Fruit fly (Drosophila melanogaster) whole organism, adult: Measurements from ENCODE around the gene CG11317.

Experiments used
- CG11617 ChIP-seq: fragments of 200-800 bp; sonication (Bioruptor generic); optimal IDR thresholded peaks from 2 replicates; lab custom pipeline; 2017; ENCODE audit warnings: mild to moderate bottlenecking, missing biosample characterization, missing genetic modification reagents, missing genetic modification characterization
- CG12768 ChIP-seq: fragments of 200-800 bp; sonication (Bioruptor generic); optimal IDR thresholded peaks from 2 replicates; lab custom pipeline; 2017; ENCODE audit warnings: missing biosample characterization, missing genetic modification characterization, mild to moderate bottlenecking, moderate library complexity, missing genetic modification reagents
- CG14711 ChIP-seq: fragments of 200-800 bp; sonication (Bioruptor generic); optimal IDR thresholded peaks from 2 replicates; lab custom pipeline; 2018; ENCODE audit warnings: missing biosample characterization, mild to moderate bottlenecking, missing genetic modification characterization, moderate library complexity
- CG1620 ChIP-seq: fragments of 200-800 bp; sonication (Bioruptor generic); optimal IDR thresholded peaks from 2 replicates; lab custom pipeline; 2016; ENCODE audit warnings: missing biosample characterization, missing genetic modification characterization
- CG33017 ChIP-seq: fragments of 200-800 bp; sonication (Bioruptor generic); optimal IDR thresholded peaks from 2 replicates; lab custom pipeline; 2018; ENCODE audit warnings: missing biosample characterization, mild to moderate bottlenecking, missing genetic modification characterization, moderate library complexity
- CG5204 ChIP-seq: fragments of 200-800 bp; sonication (Bioruptor generic); optimal IDR thresholded peaks from 2 replicates; lab custom pipeline; 2016; ENCODE audit warnings: missing biosample characterization, missing genetic modification characterization
- CG7045 ChIP-seq: fragments of 200-800 bp; sonication (Bioruptor generic); optimal IDR thresholded peaks from 2 replicates; lab custom pipeline; 2017; ENCODE audit warnings: missing biosample characterization, mild to moderate bottlenecking, missing genetic modification characterization
- CG7101 ChIP-seq: fragments of 200-800 bp; sonication (Bioruptor generic); optimal IDR thresholded peaks from 2 replicates; lab custom pipeline; 2018; ENCODE audit warnings: missing biosample characterization, mild to moderate bottlenecking, missing genetic modification characterization, moderate library complexity
- Clk ChIP-seq: fragments of 200-800 bp; sonication (Bioruptor generic); optimal IDR thresholded peaks from 2 replicates; lab custom pipeline; 2017; ENCODE audit warnings: missing biosample characterization, missing genetic modification characterization
- Crg-1 ChIP-seq: fragments of 200-800 bp; sonication (Bioruptor generic); optimal IDR thresholded peaks from 2 replicates; lab custom pipeline; 2016; ENCODE audit warnings: missing biosample characterization, missing genetic modification characterization
- Hr96 ChIP-seq: fragments of 200-800 bp; sonication (Bioruptor generic); optimal IDR thresholded peaks from 2 replicates; lab custom pipeline; 2016; ENCODE audit warnings: missing biosample characterization, missing genetic modification characterization
- Mnt ChIP-seq: fragments of 200-800 bp; sonication (Bioruptor generic); optimal IDR thresholded peaks from 2 replicates; lab custom pipeline; 2016; ENCODE audit warnings: missing biosample characterization, mild to moderate bottlenecking, missing genetic modification characterization
- bab1 ChIP-seq: fragments of 200-800 bp; sonication (Bioruptor generic); optimal IDR thresholded peaks from 3 replicates; lab custom pipeline; 2019; ENCODE audit warnings: missing biosample characterization, mild to moderate bottlenecking, missing genetic modification characterization, moderate library complexity
- cic ChIP-seq: fragments of 200-800 bp; sonication (Bioruptor generic); optimal IDR thresholded peaks from 2 replicates; lab custom pipeline; 2017; ENCODE audit warnings: missing biosample characterization, mild to moderate bottlenecking, missing genetic modification characterization, moderate library complexity
- cnc ChIP-seq, 2 experiments: fragments of >200 bp; optimal IDR thresholded peaks; 2 replicates each; lab custom pipeline; 2017
- kay ChIP-seq: fragments of 200-800 bp; sonication (Bioruptor generic); peaks from one replicate; lab custom pipeline; 2016; ENCODE audit warnings: missing biosample characterization, missing genetic modification characterization, borderline replicate concordance
- ovo ChIP-seq: fragments of 200-800 bp; sonication (Bioruptor generic); optimal IDR thresholded peaks from 2 replicates; lab custom pipeline; 2016; ENCODE audit warnings: missing biosample characterization, missing genetic modification characterization
- pad ChIP-seq: fragments of 200-800 bp; sonication (Bioruptor generic); optimal IDR thresholded peaks from 3 replicates; lab custom pipeline; 2017; ENCODE audit warnings: missing biosample characterization, missing genetic modification characterization, mild to moderate bottlenecking, moderate library complexity, missing genetic modification reagents
- tj ChIP-seq: fragments of 200-800 bp; sonication (Bioruptor generic); optimal IDR thresholded peaks from 3 replicates; lab custom pipeline; 2017; ENCODE audit warnings: missing biosample characterization, mild to moderate bottlenecking, missing genetic modification characterization, moderate library complexity
- toe ChIP-seq: fragments of 200-800 bp; sonication (Bioruptor generic); optimal IDR thresholded peaks from 2 replicates; lab custom pipeline; 2016; ENCODE audit warnings: missing biosample characterization, missing genetic modification characterization

Gene CG11317

DNA sequence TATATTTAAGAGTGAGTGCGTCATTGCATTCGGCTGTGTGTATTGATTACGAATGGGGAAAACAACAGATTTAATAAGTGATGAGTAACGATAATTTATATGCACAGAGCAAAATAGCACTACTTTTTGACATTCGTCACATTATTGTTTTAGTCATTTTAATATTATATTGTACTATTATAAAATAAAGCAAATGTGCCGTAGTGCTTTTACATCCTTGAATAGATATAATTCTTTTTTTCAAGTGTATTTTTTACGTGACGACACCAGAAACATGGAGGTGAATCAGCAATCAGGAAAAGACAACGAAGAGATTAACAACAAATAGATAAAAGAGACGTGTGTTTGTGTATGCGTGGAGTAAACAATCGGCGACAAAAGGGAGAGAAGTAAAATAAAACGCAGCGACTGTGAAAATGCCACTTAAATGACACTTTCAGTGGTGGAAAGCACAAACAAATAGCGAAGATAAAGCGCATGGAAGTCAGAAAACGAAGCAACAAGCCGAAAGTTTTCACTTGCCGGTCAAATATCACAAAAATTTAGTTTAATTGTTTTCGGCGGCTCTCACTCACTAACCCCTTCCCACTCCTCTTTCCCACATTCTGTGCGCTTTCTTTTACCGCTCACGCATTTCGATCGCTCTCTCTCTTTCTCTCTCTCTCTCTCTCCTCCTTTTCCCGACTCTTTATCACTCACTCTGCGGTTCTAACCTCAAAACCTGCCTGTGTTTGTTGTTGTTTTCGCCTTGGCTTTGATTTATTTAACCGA lies 37.9 kb downstream of the CG11317 start:
- TF ChIP-seq cnc (optimal IDR thresholded peaks at IDR 0.05; lab: Kevin White, UChicago) (no peak), CG1620 (GFP tag; lab: Kevin White, UChicago) (no peak), kay (GFP tag; lab: Kevin White, UChicago) (peak; percentile 99), CG11617 (GFP tag; lab: Kevin White, UChicago) (peak; percentile 77), CG7101 (tag; lab: Kevin White, UChicago) (peak; percentile 80), Clk (peak; percentile 68), Crg-1 (GFP tag; lab: Kevin White, UChicago) (no peak), Mnt (GFP tag; lab: Kevin White, UChicago) (no peak), CG14711 (tag; lab: Kevin White, UChicago) (peak; percentile 80), CG12768 (GFP tag; lab: Kevin White, UChicago) (peak; percentile 81), Hr96 (GFP tag; lab: Kevin White, UChicago) (peak; percentile 17), CG7045 (GFP tag; lab: Kevin White, UChicago) (peak; percentile 83), pad (no peak), CG5204 (GFP tag; lab: Kevin White, UChicago) (no peak), ovo (no peak), cic (peak; percentile 68), bab1 (peak; percentile 83), CG33017 (tag; lab: Kevin White, UChicago) (peak; percentile 79), tj (GFP tag; lab: Kevin White, UChicago) (peak; percentile 78), toe (no peak)

- TF ChIP-seq Hr96 (GFP tag; lab: Kevin White, UChicago) = no peak
- no peak for TF ChIP-seq Crg-1 (GFP tag; lab: Kevin White, UChicago)
- TF ChIP-seq CG1620 (GFP tag; lab: Kevin White, UChicago) = peak; percentile 9
- no peak for TF ChIP-seq ovo
- no peak for TF ChIP-seq toe
- no peak for TF ChIP-seq cic
- no peak for TF ChIP-seq CG12768 (GFP tag; lab: Kevin White, UChicago)
- TF ChIP-seq CG7101 (tag; lab: Kevin White, UChicago) = peak; percentile 3
- no peak for TF ChIP-seq CG14711 (tag; lab: Kevin White, UChicago)
- no peak for TF ChIP-seq CG7045 (GFP tag; lab: Kevin White, UChicago)
- TF ChIP-seq bab1 = peak; percentile 40
Observed at dm6 chr3R:31053784-31054221, 43.3 kb downstream of the CG11317 start, which contains the start of gene Chchd3. Chchd3 (minus strand) TSS chr3R:31053915.

DNA sequence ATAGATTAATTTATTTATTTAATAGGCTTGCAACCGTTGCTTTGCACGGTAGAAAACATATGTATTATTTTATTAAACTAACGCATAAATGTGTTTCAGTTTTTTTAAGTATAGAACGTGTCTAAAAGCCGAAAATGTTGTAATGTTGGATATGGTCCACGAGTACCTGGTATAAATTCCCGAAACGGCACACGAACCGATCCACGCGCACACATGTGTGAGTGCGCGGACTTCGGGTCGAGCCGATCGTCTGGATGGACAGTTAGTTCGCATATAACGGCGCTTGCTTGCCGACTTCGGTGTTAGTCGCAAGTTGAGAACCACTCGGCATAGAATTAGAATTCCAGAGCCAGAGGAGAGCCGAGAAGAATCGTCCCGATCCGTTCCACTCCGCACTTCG lies 48.5 kb downstream of the CG11317 start, which contains the start of gene Alp4:
TSS of gene Alp4 (plus strand) at position 301 of the 400 bp plus-strand sequence.
- TF ChIP-seq tj (GFP tag; lab: Kevin White, UChicago) = no peak
- no peak for TF ChIP-seq CG7045 (GFP tag; lab: Kevin White, UChicago)
- TF ChIP-seq bab1 = no peak
- no peak for TF ChIP-seq Crg-1 (GFP tag; lab: Kevin White, UChicago)
- no peak for TF ChIP-seq Mnt (GFP tag; lab: Kevin White, UChicago)

DNA sequence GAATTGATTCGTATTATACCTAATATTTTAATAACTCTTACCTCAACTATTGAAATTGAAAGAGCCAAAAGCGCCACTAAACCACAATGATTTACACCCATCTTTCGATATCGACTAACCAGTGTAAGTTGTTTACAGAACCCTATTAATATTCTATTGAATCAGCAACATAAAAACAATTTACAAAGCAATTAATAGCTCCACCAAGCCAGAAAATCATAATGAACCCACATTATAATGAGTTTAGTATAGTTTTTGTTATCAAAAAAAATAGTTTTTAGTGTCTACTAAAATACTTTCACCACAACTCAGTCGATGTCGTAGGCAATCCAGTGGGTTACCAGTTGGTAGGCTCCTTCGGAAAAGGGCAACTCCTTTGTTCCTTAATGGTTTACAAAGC lies 52.1 kb downstream of the CG11317 start, which contains the start of gene CG33920:
TSS of gene CG33920 (minus strand) at position 101 of the 400 bp plus-strand sequence.
- TF ChIP-seq bab1 = no peak
- no peak for TF ChIP-seq CG14711 (tag; lab: Kevin White, UChicago)
- TF ChIP-seq toe = no peak
- no peak for TF ChIP-seq Hr96 (GFP tag; lab: Kevin White, UChicago)
- no peak for TF ChIP-seq CG11617 (GFP tag; lab: Kevin White, UChicago)
- no peak for TF ChIP-seq cnc (optimal IDR thresholded peaks at IDR 0.05; lab: Kevin White, UChicago)
- no peak for TF ChIP-seq tj (GFP tag; lab: Kevin White, UChicago)
- TF ChIP-seq ovo = no peak
- TF ChIP-seq CG12768 (GFP tag; lab: Kevin White, UChicago) = no peak
